Worm (Caenorhabditis elegans) whole organism, L1 larva: Measurements from ENCODE around the gene lin-2.

Experiments
- C04F5.9 ChIP-seq: sonication (generic microtip); optimal IDR thresholded peaks from 2 replicates; lab custom pipeline; 2016; ENCODE audit warnings: missing genetic modification characterization, missing compliant biosample characterization
- C34B4.2 ChIP-seq: sonication (generic microtip); optimal IDR thresholded peaks from 2 replicates; lab custom pipeline; 2017; ENCODE audit warnings: mild to moderate bottlenecking, missing genetic modification characterization, missing compliant biosample characterization
- alr-1 ChIP-seq: fragments of 200-800 bp; sonication (Bioruptor generic); optimal IDR thresholded peaks from 2 replicates; lab custom pipeline; 2018; ENCODE audit warnings: borderline replicate concordance, mild to moderate bottlenecking, missing genetic modification characterization, missing compliant biosample characterization
- ama-1 ChIP-seq: fragments of 150-350 bp; optimal IDR thresholded peaks from 2 replicates; lab custom pipeline; 2014
- ceh-88 ChIP-seq: fragments of 200-800 bp; sonication (Bioruptor generic); IDR thresholded peaks from 2 replicates; pipeline ENCODE4 v1.3.6; 2022; ENCODE audit warnings: missing genetic modification characterization, missing compliant biosample characterization
- ceh-90 ChIP-seq: sonication (generic microtip); optimal IDR thresholded peaks from 2 replicates; lab custom pipeline; 2016; ENCODE audit warnings: missing genetic modification characterization, missing compliant biosample characterization
- efl-1 ChIP-seq, 4 experiments: fragments of 150-350 bp; optimal IDR thresholded peaks in 3 of 4; peaks in 1 of 4; 1 replicate in 1 of 4; 2 replicates in 3 of 4; lab custom pipeline; 2014; ENCODE audit warnings: missing biosample characterization in 2 of 4, missing genetic modification characterization in 2 of 4, missing genetic modification reagents in 2 of 4
- ets-5 ChIP-seq: fragments of 200-800 bp; sonication (Bioruptor generic); IDR thresholded peaks from 2 replicates; pipeline ENCODE4 v1.3.6; 2022; ENCODE audit warnings: missing genetic modification characterization, missing compliant biosample characterization
- fkh-4 ChIP-seq: sonication (generic microtip); optimal IDR thresholded peaks from 2 replicates; lab custom pipeline; 2016; ENCODE audit warnings: missing compliant biosample characterization, missing genetic modification characterization, borderline replicate concordance
- fkh-8 ChIP-seq: sonication (generic microtip); optimal IDR thresholded peaks from 2 replicates; lab custom pipeline; 2016; ENCODE audit warnings: mild to moderate bottlenecking, missing genetic modification characterization, missing compliant biosample characterization
- fos-1 ChIP-seq: fragments of 150-350 bp; optimal IDR thresholded peaks from 2 replicates; lab custom pipeline; 2014; ENCODE audit warnings: missing biosample characterization, missing genetic modification characterization
- hlh-17 ChIP-seq: fragments of 200-800 bp; sonication (Bioruptor generic); optimal IDR thresholded peaks from 2 replicates; lab custom pipeline; 2018; ENCODE audit warnings: missing genetic modification characterization, mild to moderate bottlenecking, missing compliant biosample characterization, moderate library complexity, borderline replicate concordance
- lin-14 ChIP-seq: fragments of 200-800 bp; sonication (Bioruptor generic); optimal IDR thresholded peaks from 2 replicates; lab custom pipeline; 2018; ENCODE audit warnings: mild to moderate bottlenecking, missing genetic modification characterization, moderate library complexity, missing compliant biosample characterization
- lin-39 ChIP-seq: fragments of 150-350 bp; optimal IDR thresholded peaks from 2 replicates; lab custom pipeline; 2014; ENCODE audit warnings: missing biosample characterization, missing genetic modification reagents, missing genetic modification characterization
- mab-9 ChIP-seq: fragments of 200-800 bp; sonication (Bioruptor generic); IDR thresholded peaks from 2 replicates; pipeline ENCODE4 v1.3.6; 2022; ENCODE audit warnings: missing genetic modification reagents, missing genetic modification characterization, missing compliant biosample characterization
- mef-2 ChIP-seq: fragments of 150-350 bp; optimal IDR thresholded peaks from 2 replicates; lab custom pipeline; 2014; ENCODE audit warnings: missing biosample characterization, missing genetic modification characterization
- mep-1 ChIP-seq: fragments of 150-350 bp; optimal IDR thresholded peaks from 2 replicates; lab custom pipeline; 2014; ENCODE audit warnings: missing biosample characterization, missing genetic modification characterization
- nhr-11 ChIP-seq: fragments of 150-350 bp; optimal IDR thresholded peaks from 2 replicates; lab custom pipeline; 2014; ENCODE audit warnings: missing biosample characterization, missing genetic modification characterization
- nhr-12 ChIP-seq: sonication (generic microtip); optimal IDR thresholded peaks from 2 replicates; lab custom pipeline; 2017; ENCODE audit warnings: missing biosample characterization, missing genetic modification characterization
- nhr-20 ChIP-seq: sonication (generic microtip); optimal IDR thresholded peaks from 2 replicates; lab custom pipeline; 2016; ENCODE audit warnings: mild to moderate bottlenecking, missing genetic modification characterization, missing compliant biosample characterization
- nhr-237 ChIP-seq: fragments of 150-350 bp; optimal IDR thresholded peaks from 2 replicates; lab custom pipeline; 2014; ENCODE audit warnings: missing biosample characterization, missing genetic modification characterization
- nhr-28 ChIP-seq: fragments of 150-350 bp; optimal IDR thresholded peaks from 2 replicates; lab custom pipeline; 2014; ENCODE audit warnings: missing biosample characterization, missing genetic modification characterization
- nhr-71 ChIP-seq: sonication (generic microtip); optimal IDR thresholded peaks from 2 replicates; lab custom pipeline; 2016; ENCODE audit warnings: mild to moderate bottlenecking, missing genetic modification characterization, moderate library complexity, missing compliant biosample characterization
- nhr-76 ChIP-seq: sonication (generic microtip); optimal IDR thresholded peaks from 2 replicates; lab custom pipeline; 2017; ENCODE audit warnings: missing biosample characterization, missing genetic modification characterization
- nhr-77 ChIP-seq: fragments of 150-350 bp; optimal IDR thresholded peaks from 2 replicates; lab custom pipeline; 2014; ENCODE audit warnings: missing biosample characterization, missing genetic modification characterization
- nhr-84 ChIP-seq: sonication (generic microtip); optimal IDR thresholded peaks from 2 replicates; lab custom pipeline; 2017; ENCODE audit warnings: missing biosample characterization, missing genetic modification characterization
- pag-3 ChIP-seq: sonication (generic microtip); optimal IDR thresholded peaks from 2 replicates; lab custom pipeline; 2017; ENCODE audit warnings: missing genetic modification characterization, mild to moderate bottlenecking, missing compliant biosample characterization, antibody characterized with exemption, borderline replicate concordance; ENCODE audit not compliant: insufficient read depth
- skn-1 ChIP-seq: fragments of 150-350 bp; optimal IDR thresholded peaks from 2 replicates; lab custom pipeline; 2014; ENCODE audit warnings: missing biosample characterization, missing genetic modification characterization
- snpc-4 ChIP-seq: fragments of 150-350 bp; optimal IDR thresholded peaks from 2 replicates; lab custom pipeline; 2014; ENCODE audit warnings: missing biosample characterization, missing genetic modification characterization
- snu-23 ChIP-seq: sonication (generic microtip); optimal IDR thresholded peaks from 2 replicates; lab custom pipeline; 2016; ENCODE audit warnings: missing genetic modification characterization, missing compliant biosample characterization
- tbx-2 ChIP-seq: sonication (generic microtip); optimal IDR thresholded peaks from 2 replicates; lab custom pipeline; 2016; ENCODE audit warnings: missing genetic modification characterization, missing compliant biosample characterization
- tlp-1 ChIP-seq: fragments of 150-350 bp; optimal IDR thresholded peaks from 2 replicates; lab custom pipeline; 2014; ENCODE audit warnings: missing biosample characterization, missing genetic modification characterization
- unc-30 ChIP-seq: sonication (generic microtip); optimal IDR thresholded peaks from 2 replicates; lab custom pipeline; 2017; ENCODE audit warnings: missing biosample characterization, missing genetic modification characterization
- unc-86 ChIP-seq: sonication (generic microtip); optimal IDR thresholded peaks from 2 replicates; lab custom pipeline; 2016; ENCODE audit warnings: missing genetic modification characterization, missing compliant biosample characterization
- unc-98 ChIP-seq: fragments of 200-800 bp; sonication (Bioruptor generic); IDR thresholded peaks from 2 replicates; pipeline ENCODE4 v1.3.6; 2022; ENCODE audit warnings: missing genetic modification characterization, missing compliant biosample characterization
- zag-1 ChIP-seq: fragments of 150-350 bp; optimal IDR thresholded peaks from 2 replicates; lab custom pipeline; 2014; ENCODE audit warnings: missing biosample characterization, missing genetic modification characterization
- zip-4 ChIP-seq: fragments of 200-800 bp; sonication (Bioruptor generic); optimal IDR thresholded peaks from 2 replicates; lab custom pipeline; 2018; ENCODE audit warnings: mild to moderate bottlenecking, missing genetic modification characterization, moderate library complexity, missing compliant biosample characterization

Gene lin-2

ce11 chrX:12407297-12407696, 6.5 kb downstream of the lin-2 start (continued):
- TF ChIP-seq skn-1 (tag; lab: Kevin White, UChicago) (no peak), pag-3 (no peak), fkh-4 (tag; lab: Kevin White, UChicago) (no peak), ceh-90 (tag; lab: Kevin White, UChicago) (no peak)

ce11 chrX:12406592-12406991, 7.2 kb downstream of the lin-2 start:
- TF ChIP-seq mef-2: no peak
- TF ChIP-seq snu-23 (GFP tag; lab: Kevin White, UChicago): no peak
- no peak for TF ChIP-seq zip-4 (GFP tag; lab: Kevin White, UChicago)

- TF ChIP-seq lin-14 (GFP tag; lab: Kevin White, UChicago) (peak; percentile 43), unc-98 (no peak), nhr-71 (tag; lab: Kevin White, UChicago) (peak; percentile 6), zag-1 (tag; lab: Kevin White, UChicago) (no peak), snpc-4 (tag; lab: Kevin White, UChicago) (no peak), fkh-8 (no peak), nhr-237 (tag; lab: Kevin White, UChicago) (no peak), alr-1 (tag; lab: Kevin White, UChicago) (no peak), fos-1 (tag; lab: Kevin White, UChicago) (no peak), unc-86 (tag; lab: Kevin White, UChicago) (no peak), ceh-88 (GFP tag; lab: Robert Waterston, UW) (no peak), ama-1 (no peak), nhr-77 (no peak), efl-1 (optimal IDR thresholded peaks at IDR 0.05; lab: Kevin White, UChicago) (no peak), efl-1 (GFP tag; optimal IDR thresholded peaks at IDR 0.05 in 1 of 2; lab: Kevin White, UChicago) (peak in 1 of 2 experiments; percentile 30), C04F5.9 (no peak), C34B4.2 (tag; lab: Kevin White, UChicago) (no peak), nhr-20 (tag; lab: Kevin White, UChicago) (no peak), unc-30 (tag; lab: Kevin White, UChicago) (no peak), nhr-76 (tag; lab: Kevin White, UChicago) (no peak), nhr-11 (tag; lab: Kevin White, UChicago) (no peak), mep-1 (tag; lab: Kevin White, UChicago) (no peak), nhr-28 (tag; lab: Kevin White, UChicago) (no peak), snu-23 (GFP tag; lab: Kevin White, UChicago) (no peak)
These were observed 7.8 kb downstream of the lin-2 start for ce11 chrX:12406037-12406436.

ce11 chrX:12404729-12405128, 9.1 kb downstream of the lin-2 start:
- no peak for TF ChIP-seq nhr-84
- TF ChIP-seq nhr-12: no peak
- no peak for TF ChIP-seq ets-5 (GFP tag; lab: Robert Waterston, UW)
- peak; percentile 67 for TF ChIP-seq lin-14 (GFP tag; lab: Kevin White, UChicago)
- TF ChIP-seq tlp-1: no peak
- no peak for TF ChIP-seq hlh-17 (GFP tag; lab: Kevin White, UChicago)
- no peak for TF ChIP-seq unc-30 (tag; lab: Kevin White, UChicago)
- TF ChIP-seq tbx-2 (tag; lab: Kevin White, UChicago): no peak
- TF ChIP-seq efl-1 (optimal IDR thresholded peaks at IDR 0.05; lab: Kevin White, UChicago): no peak
- TF ChIP-seq efl-1 (GFP tag; optimal IDR thresholded peaks at IDR 0.05 in 1 of 2; lab: Kevin White, UChicago): peak in 1 of 2 experiments; percentile 46
- TF ChIP-seq lin-39 (tag; lab: Kevin White, UChicago): peak; percentile 4
- TF ChIP-seq mab-9 (GFP tag; lab: Robert Waterston, UW): peak; percentile 74
- TF ChIP-seq, all 84 proteins: peak for 4
